ENCODE assay signal across 1 fruit fly cellular context in the genomic region with DNA sequence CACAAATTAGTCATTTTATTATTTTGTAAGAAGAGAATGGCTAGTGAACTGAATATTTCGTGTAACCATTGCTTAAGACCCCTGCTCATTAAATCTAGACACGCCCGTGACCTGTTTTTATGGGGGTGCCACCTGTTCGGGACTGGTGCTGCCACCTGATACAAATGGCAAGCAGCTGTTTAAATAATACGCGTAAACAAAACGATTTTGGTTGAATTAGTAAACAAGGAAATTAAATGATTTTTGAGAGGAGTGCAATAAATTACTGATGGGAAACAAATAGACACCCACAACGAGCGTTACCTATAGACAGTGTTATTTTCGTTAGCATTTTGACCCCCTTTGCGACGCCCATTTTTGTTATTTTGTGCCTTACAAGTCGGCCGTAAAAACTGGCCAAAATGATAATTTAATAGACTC.
TF ChIP-seq lines count a peak whose summit lies in the region.

No protein-coding gene starts in this region.

TF ChIP-seq in whole organism, embryonic, 481 proteins besides CTCF, POLR2A, EP300 and RAD21 (continued from another document and continues in another):
- TF ChIP-seq Nf-YC (tag; optimal IDR thresholded peaks at IDR 0.05; lab: Kevin White, UChicago), result peak; percentile 81
- no peak for TF ChIP-seq CG5953 (GFP tag; IDR thresholded peaks at IDR 0.05; lab: Robert Waterston, UW)
- no peak for TF ChIP-seq inv (GFP tag; IDR thresholded peaks at IDR 0.05; lab: Robert Waterston, UW; ENCODE audit: partially characterized antibody)
- TF ChIP-seq CG3726 (GFP tag; IDR thresholded peaks at IDR 0.05; lab: Robert Waterston, UW), result no peak
- TF ChIP-seq Xrp1 (GFP tag; IDR thresholded peaks at IDR 0.05; lab: Robert Waterston, UW), result no peak
- peak; percentile 67 for TF ChIP-seq Mes4 (GFP tag; optimal IDR thresholded peaks at IDR 0.05; lab: Kevin White, UChicago)
- peak; percentile 83 for TF ChIP-seq CG10209 (GFP tag; optimal IDR thresholded peaks at IDR 0.05; lab: Kevin White, UChicago)
- TF ChIP-seq ftz-f1 (GFP tag; optimal IDR thresholded peaks at IDR 0.05; lab: Kevin White, UChicago), result peak; percentile 49
- TF ChIP-seq unc-4 (GFP tag; IDR thresholded peaks at IDR 0.05; lab: Robert Waterston, UW; ENCODE audit: partially characterized antibody), result no peak
- TF ChIP-seq D (optimal IDR thresholded peaks at IDR 0.05; lab: Kevin White, UChicago), result no peak
- TF ChIP-seq D (GFP tag; optimal IDR thresholded peaks at IDR 0.05; lab: Kevin White, UChicago), result peak; percentile 72
- TF ChIP-seq CG4707 (GFP tag; optimal IDR thresholded peaks at IDR 0.05; lab: Kevin White, UChicago), result peak; percentile 56
- TF ChIP-seq CG14441 (GFP tag; IDR thresholded peaks at IDR 0.05; lab: Robert Waterston, UW), result no peak
- TF ChIP-seq Deaf1 (tag; optimal IDR thresholded peaks at IDR 0.05; lab: Kevin White, UChicago), result peak; percentile 62
- peak; percentile 82 for TF ChIP-seq CG33213 (GFP tag; optimal IDR thresholded peaks at IDR 0.05; lab: Kevin White, UChicago)
- TF ChIP-seq amos (GFP tag; IDR thresholded peaks at IDR 0.05; lab: Robert Waterston, UW; ENCODE audit: partially characterized antibody), result no peak
- no peak for TF ChIP-seq ssp (GFP tag; IDR thresholded peaks at IDR 0.05; lab: Robert Waterston, UW)
- peak; percentile 81 for TF ChIP-seq CG12071 (GFP tag; optimal IDR thresholded peaks at IDR 0.05; lab: Kevin White, UChicago)
- TF ChIP-seq B-H2 (GFP tag; optimal IDR thresholded peaks at IDR 0.05; lab: Kevin White, UChicago), result peak; percentile 92
- peak; percentile 91 for TF ChIP-seq CG7987 (GFP tag; optimal IDR thresholded peaks at IDR 0.05; lab: Kevin White, UChicago)
- TF ChIP-seq pros (GFP tag; optimal IDR thresholded peaks at IDR 0.05; lab: Kevin White, UChicago), result no peak
- TF ChIP-seq lola (GFP tag; optimal IDR thresholded peaks at IDR 0.05; lab: Kevin White, UChicago), result peak in 1 of 3 experiments; percentile 69
- TF ChIP-seq B-H1 (GFP tag; IDR thresholded peaks at IDR 0.05; lab: Robert Waterston, UW), result no peak
- peak; percentile 55 for TF ChIP-seq en (GFP tag; optimal IDR thresholded peaks at IDR 0.05; lab: Kevin White, UChicago)
- TF ChIP-seq CG34224 (GFP tag; IDR thresholded peaks at IDR 0.05; lab: Robert Waterston, UW; ENCODE audit: partially characterized antibody), result no peak
- no peak for TF ChIP-seq otp (GFP tag; IDR thresholded peaks at IDR 0.05; lab: Robert Waterston, UW)
- TF ChIP-seq fd64A (GFP tag; optimal IDR thresholded peaks at IDR 0.05; lab: Kevin White, UChicago), result peak; percentile 41
- TF ChIP-seq CG12744 (GFP tag; optimal IDR thresholded peaks at IDR 0.05; lab: Kevin White, UChicago), result peak; percentile 74
- peak; percentile 65 for TF ChIP-seq CG8089 (GFP tag; optimal IDR thresholded peaks at IDR 0.05; lab: Kevin White, UChicago)
- TF ChIP-seq z (GFP tag; IDR thresholded peaks at IDR 0.05; lab: Robert Waterston, UW), result no peak
- peak; percentile 19 for TF ChIP-seq TFAM (GFP tag; optimal IDR thresholded peaks at IDR 0.05; lab: Kevin White, UChicago)
- TF ChIP-seq fd96Cb (tag; optimal IDR thresholded peaks at IDR 0.05; lab: Kevin White, UChicago), result peak; percentile 82
- TF ChIP-seq lab (GFP tag; optimal IDR thresholded peaks at IDR 0.05; lab: Kevin White, UChicago), result peak; percentile 93
- peak; percentile 74 for TF ChIP-seq CG6683 (GFP tag; optimal IDR thresholded peaks at IDR 0.05; lab: Kevin White, UChicago)
- peak; percentile 14 for TF ChIP-seq gcm (GFP tag; optimal IDR thresholded peaks at IDR 0.05; lab: Kevin White, UChicago)
- peak; percentile 73 for TF ChIP-seq CG7357 (GFP tag; IDR thresholded peaks at IDR 0.05; lab: Robert Waterston, UW)
- peak; percentile 71 for TF ChIP-seq org-1 (GFP tag; optimal IDR thresholded peaks at IDR 0.05; lab: Kevin White, UChicago)
- peak; percentile 48 for TF ChIP-seq Jarid2 (GFP tag; optimal IDR thresholded peaks at IDR 0.05; lab: Kevin White, UChicago)
- peak; percentile 69 for TF ChIP-seq CG33557 (GFP tag; optimal IDR thresholded peaks at IDR 0.05; lab: Kevin White, UChicago)
- TF ChIP-seq CG15479 (GFP tag; optimal IDR thresholded peaks at IDR 0.05; lab: Kevin White, UChicago), result no peak
- TF ChIP-seq Elba2 (GFP tag; optimal IDR thresholded peaks at IDR 0.05; lab: Kevin White, UChicago), result peak; percentile 36
- peak; percentile 80 for TF ChIP-seq CG14710 (tag; optimal IDR thresholded peaks at IDR 0.05; lab: Kevin White, UChicago)
- peak; percentile 95 for TF ChIP-seq mam (GFP tag; optimal IDR thresholded peaks at IDR 0.05; lab: Kevin White, UChicago)
- TF ChIP-seq stc (GFP tag; IDR thresholded peaks at IDR 0.05; lab: Robert Waterston, UW), result no peak
- TF ChIP-seq dmrt99B (tag; optimal IDR thresholded peaks at IDR 0.05; lab: Kevin White, UChicago), result peak; percentile 84
- TF ChIP-seq Sox102F (GFP tag; optimal IDR thresholded peaks at IDR 0.05; lab: Kevin White, UChicago), result peak; percentile 83
- no peak for TF ChIP-seq CG2129 (GFP tag; IDR thresholded peaks at IDR 0.05; lab: Robert Waterston, UW; ENCODE audit: partially characterized antibody)
- no peak for TF ChIP-seq tll (GFP tag; optimal IDR thresholded peaks at IDR 0.05; lab: Kevin White, UChicago)
- TF ChIP-seq Opbp (GFP tag; IDR thresholded peaks at IDR 0.05; lab: Robert Waterston, UW; ENCODE audit: partially characterized antibody), result no peak
- no peak for TF ChIP-seq crol (GFP tag; IDR thresholded peaks at IDR 0.05; lab: Robert Waterston, UW)
- TF ChIP-seq Camta (GFP tag; optimal IDR thresholded peaks at IDR 0.05; lab: Kevin White, UChicago), result peak; percentile 84
- no peak for TF ChIP-seq CG11456 (GFP tag; IDR thresholded peaks at IDR 0.05; lab: Robert Waterston, UW)
- peak; percentile 80 for TF ChIP-seq CG4854 (GFP tag; optimal IDR thresholded peaks at IDR 0.05; lab: Kevin White, UChicago)
- no peak for TF ChIP-seq CkIIα-i1 (GFP tag; IDR thresholded peaks at IDR 0.05; lab: Robert Waterston, UW)
- TF ChIP-seq nerfin-2 (GFP tag; IDR thresholded peaks at IDR 0.05; lab: Robert Waterston, UW; ENCODE audit: partially characterized antibody), result no peak
- TF ChIP-seq CG12769 (tag; optimal IDR thresholded peaks at IDR 0.05; lab: Kevin White, UChicago), result peak; percentile 90
- no peak for TF ChIP-seq sc (optimal IDR thresholded peaks at IDR 0.05; lab: Kevin White, UChicago)
- TF ChIP-seq sc (GFP tag; optimal IDR thresholded peaks at IDR 0.05; lab: Kevin White, UChicago), result peak; percentile 74
- TF ChIP-seq CG17829 (tag; optimal IDR thresholded peaks at IDR 0.05; lab: Kevin White, UChicago), result peak; percentile 80
- no peak for TF ChIP-seq gt (GFP tag; IDR thresholded peaks at IDR 0.05; lab: Robert Waterston, UW)
- peak; percentile 87 for TF ChIP-seq tup (GFP tag; optimal IDR thresholded peaks at IDR 0.05; lab: Kevin White, UChicago)
- TF ChIP-seq Sin3A (optimal IDR thresholded peaks at IDR 0.05; lab: Kevin White, UChicago), result peak; percentile 35
- peak; percentile 67 for TF ChIP-seq CG3163 (GFP tag; optimal IDR thresholded peaks at IDR 0.05; lab: Kevin White, UChicago)
- TF ChIP-seq schlank (tag; optimal IDR thresholded peaks at IDR 0.05; lab: Kevin White, UChicago), result peak; percentile 74
- TF ChIP-seq CG31388 (GFP tag; optimal IDR thresholded peaks at IDR 0.05; lab: Kevin White, UChicago), result peak; percentile 66
- TF ChIP-seq psq (GFP tag; optimal IDR thresholded peaks at IDR 0.05; lab: Kevin White, UChicago), result peak; percentile 82
- TF ChIP-seq pnt (GFP tag; optimal IDR thresholded peaks at IDR 0.05; lab: Kevin White, UChicago), result peak; percentile 79
- TF ChIP-seq pfk (GFP tag; optimal IDR thresholded peaks at IDR 0.05; lab: Kevin White, UChicago), result peak; percentile 60
- TF ChIP-seq CG5180 (GFP tag; optimal IDR thresholded peaks at IDR 0.05; lab: Kevin White, UChicago), result peak; percentile 74
- peak; percentile 96 for TF ChIP-seq CG2120 (GFP tag; optimal IDR thresholded peaks at IDR 0.05; lab: Kevin White, UChicago)
- no peak for TF ChIP-seq CG14050 (GFP tag; IDR thresholded peaks at IDR 0.05; lab: Robert Waterston, UW)
- TF ChIP-seq C15 (GFP tag; IDR thresholded peaks at IDR 0.05; lab: Robert Waterston, UW), result no peak
- no peak for TF ChIP-seq Scr (GFP tag; IDR thresholded peaks at IDR 0.05; lab: Robert Waterston, UW; ENCODE audit: partially characterized antibody)
- TF ChIP-seq CG13296 (GFP tag; optimal IDR thresholded peaks at IDR 0.05; lab: Kevin White, UChicago), result peak; percentile 88
- TF ChIP-seq CG3995 (GFP tag; optimal IDR thresholded peaks at IDR 0.05; lab: Kevin White, UChicago), result peak; percentile 37
- TF ChIP-seq CG31441 (GFP tag; IDR thresholded peaks at IDR 0.05; lab: Robert Waterston, UW), result no peak
- TF ChIP-seq Dref (GFP tag; IDR thresholded peaks at IDR 0.05; lab: Robert Waterston, UW), result no peak
- TF ChIP-seq jing (GFP tag; optimal IDR thresholded peaks at IDR 0.05; lab: Kevin White, UChicago), result peak; percentile 56
- peak; percentile 79 for TF ChIP-seq mirr (GFP tag; optimal IDR thresholded peaks at IDR 0.05; lab: Kevin White, UChicago)
- peak; percentile 93 for TF ChIP-seq caup (GFP tag; optimal IDR thresholded peaks at IDR 0.05; lab: Kevin White, UChicago; ENCODE audit: severe bottlenecking)
- TF ChIP-seq CG1603 (tag; optimal IDR thresholded peaks at IDR 0.05; lab: Kevin White, UChicago), result peak; percentile 85
- TF ChIP-seq Xbp1 (GFP tag; optimal IDR thresholded peaks at IDR 0.05; lab: Kevin White, UChicago), result peak; percentile 94
- peak; percentile 89 for TF ChIP-seq CG15514 (GFP tag; optimal IDR thresholded peaks at IDR 0.05; lab: Kevin White, UChicago)
- TF ChIP-seq tap (tag; optimal IDR thresholded peaks at IDR 0.05; lab: Kevin White, UChicago), result peak; percentile 83
- peak; percentile 69; the same call in 2 of the 3 replicates for TF ChIP-seq CG11093 (GFP tag; IDR thresholded peaks at IDR 0.05; lab: Robert Waterston, UW)
- TF ChIP-seq Dip2 (GFP tag; IDR thresholded peaks at IDR 0.05; lab: Robert Waterston, UW), result no peak
- peak in 1 of 2 experiments; percentile 62 for TF ChIP-seq insv (GFP tag; optimal IDR thresholded peaks at IDR 0.05; lab: Kevin White, UChicago)
- TF ChIP-seq CG12299 (tag; optimal IDR thresholded peaks at IDR 0.05; lab: Kevin White, UChicago), result peak; percentile 75
- no peak for TF ChIP-seq CG4730 (GFP tag; IDR thresholded peaks at IDR 0.05; lab: Robert Waterston, UW)
- peak; percentile 92 for TF ChIP-seq gem (tag; optimal IDR thresholded peaks at IDR 0.05; lab: Kevin White, UChicago)
- TF ChIP-seq CG2678 (tag; optimal IDR thresholded peaks at IDR 0.05; lab: Kevin White, UChicago), result peak; percentile 89
- peak; percentile 76 for TF ChIP-seq Hand (GFP tag; optimal IDR thresholded peaks at IDR 0.05; lab: Kevin White, UChicago)
- TF ChIP-seq CG6813 (GFP tag; optimal IDR thresholded peaks at IDR 0.05; lab: Kevin White, UChicago), result peak; percentile 82
- peak in 1 of 2 experiments; percentile 76 for TF ChIP-seq Eip74EF (GFP tag; optimal IDR thresholded peaks at IDR 0.05; lab: Kevin White, UChicago)
- no peak for TF ChIP-seq GATAe (GFP tag; conservative IDR thresholded peaks at IDR 0.05; lab: Robert Waterston, UW)
- TF ChIP-seq CG7271 (tag; optimal IDR thresholded peaks at IDR 0.05; lab: Kevin White, UChicago), result peak; percentile 41
- peak; percentile 88 for TF ChIP-seq CG10654 (GFP tag; optimal IDR thresholded peaks at IDR 0.05; lab: Kevin White, UChicago)
- peak; percentile 78 for TF ChIP-seq fd3F (GFP tag; optimal IDR thresholded peaks at IDR 0.05; lab: Kevin White, UChicago)
- peak; percentile 83 for TF ChIP-seq gsb-n (tag; optimal IDR thresholded peaks at IDR 0.05; lab: Kevin White, UChicago)
- TF ChIP-seq NC2β (GFP tag; optimal IDR thresholded peaks at IDR 0.05; lab: Kevin White, UChicago), result peak; percentile 73
- TF ChIP-seq CG1792 (GFP tag; optimal IDR thresholded peaks at IDR 0.05; lab: Kevin White, UChicago), result peak; percentile 75
- TF ChIP-seq CG31365 (tag; optimal IDR thresholded peaks at IDR 0.05; lab: Kevin White, UChicago), result peak; percentile 69
- TF ChIP-seq maf-S (GFP tag; optimal IDR thresholded peaks at IDR 0.05; lab: Kevin White, UChicago), result peak; percentile 78
- TF ChIP-seq Hr3 (GFP tag; optimal IDR thresholded peaks at IDR 0.05; lab: Kevin White, UChicago), result peak; percentile 90
- TF ChIP-seq CG6689 (GFP tag; IDR thresholded peaks at IDR 0.05; lab: Robert Waterston, UW), result no peak
- TF ChIP-seq MBD-R2 (GFP tag; IDR thresholded peaks at IDR 0.05; lab: Robert Waterston, UW), result no peak
- peak; percentile 51 for TF ChIP-seq nom (GFP tag; optimal IDR thresholded peaks at IDR 0.05; lab: Kevin White, UChicago)
- peak; percentile 63 to 75 for TF ChIP-seq chif (GFP tag; optimal IDR thresholded peaks at IDR 0.05; lab: Kevin White, UChicago)
- TF ChIP-seq Antp (GFP tag; optimal IDR thresholded peaks at IDR 0.05; lab: Kevin White, UChicago), result peak; percentile 79
- TF ChIP-seq CG17802 (tag; optimal IDR thresholded peaks at IDR 0.05; lab: Kevin White, UChicago), result peak; percentile 64
- no peak for TF ChIP-seq fd102C (GFP tag; optimal IDR thresholded peaks at IDR 0.05; lab: Kevin White, UChicago)
- no peak for TF ChIP-seq CG11560 (tag; IDR thresholded peaks at IDR 0.05; lab: Robert Waterston, UW)
- peak; percentile 62 for TF ChIP-seq nerfin-1 (tag; optimal IDR thresholded peaks at IDR 0.05; lab: Kevin White, UChicago)
- TF ChIP-seq sisA (GFP tag; IDR thresholded peaks at IDR 0.05; lab: Robert Waterston, UW), result no peak
- TF ChIP-seq Ptx1 (GFP tag; IDR thresholded peaks at IDR 0.05; lab: Robert Waterston, UW), result no peak
- TF ChIP-seq ttk (GFP tag; IDR thresholded peaks at IDR 0.05; lab: Robert Waterston, UW), result no peak
- TF ChIP-seq HmgZ (tag; optimal IDR thresholded peaks at IDR 0.05; lab: Kevin White, UChicago), result peak; percentile 94
- TF ChIP-seq bsh (GFP tag; optimal IDR thresholded peaks at IDR 0.05; lab: Kevin White, UChicago), result peak in 1 of 2 experiments; percentile 79
- TF ChIP-seq Spps (tag; optimal IDR thresholded peaks at IDR 0.05; lab: Kevin White, UChicago), result peak; percentile 43
- peak; percentile 83 for TF ChIP-seq pb (GFP tag; optimal IDR thresholded peaks at IDR 0.05; lab: Kevin White, UChicago)
- TF ChIP-seq kni (GFP tag; optimal IDR thresholded peaks at IDR 0.05; lab: Kevin White, UChicago), result peak; percentile 65
- no peak for TF ChIP-seq tna (GFP tag; IDR thresholded peaks at IDR 0.05; lab: Robert Waterston, UW; ENCODE audit: partially characterized antibody)
- TF ChIP-seq CG8478 (optimal IDR thresholded peaks at IDR 0.05; lab: Kevin White, UChicago), result no peak
- no peak for TF ChIP-seq CG11247 (GFP tag; IDR thresholded peaks at IDR 0.05; lab: Robert Waterston, UW)
- TF ChIP-seq nau (GFP tag; optimal IDR thresholded peaks at IDR 0.05; lab: Kevin White, UChicago), result peak; percentile 79
- no peak for TF ChIP-seq HLH4C (GFP tag; IDR thresholded peaks at IDR 0.05; lab: Robert Waterston, UW; ENCODE audit: partially characterized antibody)
- TF ChIP-seq aop (GFP tag; IDR thresholded peaks at IDR 0.05; lab: Robert Waterston, UW), result no peak
- TF ChIP-seq ci (GFP tag; IDR thresholded peaks at IDR 0.05; lab: Robert Waterston, UW), result no peak
